Fruit fly (Drosophila melanogaster): ENCODE results near the gene Acsf2.

dm6 chr2L:5353454-5353853 is 11.4 kb upstream of the Acsf2 start:
- no peak for TF ChIP-seq croc (GFP tag; conservative IDR thresholded peaks at IDR 0.05)
- TF ChIP-seq CG11723 (GFP tag; optimal IDR thresholded peaks at IDR 0.05), result no peak
- TF ChIP-seq twi (tag; optimal IDR thresholded peaks at IDR 0.05), result no peak
- no peak for TF ChIP-seq CG17361 (GFP tag; IDR thresholded peaks at IDR 0.05)
- no peak for TF ChIP-seq CG16779 (GFP tag; IDR thresholded peaks at IDR 0.05)
- no peak for TF ChIP-seq Sox100B (GFP tag; optimal IDR thresholded peaks at IDR 0.05)
- no peak for TF ChIP-seq bowl (GFP tag; IDR thresholded peaks at IDR 0.05)
- TF ChIP-seq Dad (GFP tag; optimal IDR thresholded peaks at IDR 0.05), result no peak
- TF ChIP-seq lbe (GFP tag; optimal IDR thresholded peaks at IDR 0.05), result no peak
- no peak for TF ChIP-seq Dll (GFP tag; IDR thresholded peaks at IDR 0.05; ENCODE audit: partially characterized antibody)
- no peak for TF ChIP-seq CG18619 (GFP tag; optimal IDR thresholded peaks at IDR 0.05)
- TF ChIP-seq CG1647 (GFP tag; optimal IDR thresholded peaks at IDR 0.05), result no peak

Data from whole organism, embryonic.